Worm (Caenorhabditis elegans) whole organism, midembryonic: Measurements from ENCODE around the gene C29F5.1.

Experiments used
- klf-2 ChIP-seq: fragments of 200-800 bp; sonication (Bioruptor generic); conservative IDR thresholded peaks from 2 replicates; pipeline ENCODE4 v1.3.6; 2022; ENCODE audit warnings: missing genetic modification reagents, missing genetic modification characterization, missing compliant biosample characterization
- ref-1 ChIP-seq: fragments of 200-800 bp; sonication (Bioruptor generic); conservative IDR thresholded peaks from 2 replicates; pipeline ENCODE4 v1.3.6; 2022; ENCODE audit warnings: missing genetic modification reagents, missing genetic modification characterization, missing compliant biosample characterization

DNA sequence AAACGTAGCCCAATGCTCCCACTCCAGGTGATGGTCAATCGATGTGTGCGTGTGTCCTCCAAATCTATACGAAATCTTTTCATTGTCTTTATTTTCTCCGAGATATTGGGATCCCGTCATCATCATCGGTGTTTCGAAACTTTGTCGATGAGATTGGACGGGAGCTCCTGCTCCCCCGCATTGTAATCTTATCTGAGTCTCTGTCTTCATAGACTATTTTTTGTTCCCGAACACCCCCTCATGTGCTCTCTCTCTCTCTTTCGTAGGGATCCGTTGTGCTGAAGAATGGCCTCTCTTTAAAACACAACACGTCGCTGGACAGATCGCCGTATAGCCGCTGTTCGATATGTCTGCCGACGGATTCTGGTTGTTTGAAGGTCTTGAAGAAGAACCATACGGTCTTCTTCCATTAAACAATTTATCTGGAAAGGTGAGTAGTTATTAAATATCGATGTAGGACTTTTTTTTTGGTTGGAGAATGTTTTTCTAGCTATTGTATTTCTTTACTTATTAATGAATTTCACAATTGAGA, at the start of gene C29F5.1:
- TF ChIP-seq ref-1 (GFP tag; lab: Robert Waterston, UW): no peak
- no peak for TF ChIP-seq klf-2 (GFP tag; lab: Robert Waterston, UW)
